Worm (Caenorhabditis elegans) whole organism, L1 larva: Measurements from ENCODE around the gene spp-30.

Experiments used
- C16A3.4 ChIP-seq: fragments of 150-350 bp; optimal IDR thresholded peaks from 2 replicates; lab custom pipeline; 2014; ENCODE audit warnings: missing biosample characterization, missing genetic modification characterization
- F16B12.6 ChIP-seq: fragments of 150-350 bp; optimal IDR thresholded peaks from 2 replicates; lab custom pipeline; 2014; ENCODE audit warnings: missing biosample characterization, missing genetic modification characterization
- Y116A8C.19 ChIP-seq: sonication (generic microtip); optimal IDR thresholded peaks from 2 replicates; lab custom pipeline; 2016; ENCODE audit warnings: missing compliant biosample characterization, missing genetic modification characterization, borderline replicate concordance
- alr-1 ChIP-seq: fragments of 200-800 bp; sonication (Bioruptor generic); optimal IDR thresholded peaks from 2 replicates; lab custom pipeline; 2018; ENCODE audit warnings: borderline replicate concordance, mild to moderate bottlenecking, missing genetic modification characterization, missing compliant biosample characterization
- aly-2 ChIP-seq: fragments of 150-350 bp; optimal IDR thresholded peaks from 2 replicates; lab custom pipeline; 2014; ENCODE audit warnings: missing biosample characterization, missing genetic modification characterization
- ama-1 ChIP-seq: fragments of 150-350 bp; optimal IDR thresholded peaks from 2 replicates; lab custom pipeline; 2014
- blmp-1 ChIP-seq: fragments of 150-350 bp; optimal IDR thresholded peaks from 2 replicates; lab custom pipeline; 2014; ENCODE audit warnings: missing biosample characterization, missing genetic modification characterization
- ceh-82 ChIP-seq, 3 experiments: fragments of 150-350 bp in 1 of 3; sonication (generic microtip) in 2 of 3; optimal IDR thresholded peaks; 2 replicates each; lab custom pipeline; 2014 to 2017; ENCODE audit warnings: missing biosample characterization in 3 of 3, missing genetic modification characterization in 3 of 3
- ceh-88 ChIP-seq: fragments of 200-800 bp; sonication (Bioruptor generic); IDR thresholded peaks from 2 replicates; pipeline ENCODE4 v1.3.6; 2022; ENCODE audit warnings: missing genetic modification characterization, missing compliant biosample characterization
- dpl-1 ChIP-seq, 3 experiments: fragments of 150-350 bp in 2 of 3; sonication (generic microtip) in 1 of 3; optimal IDR thresholded peaks; 2 replicates each; lab custom pipeline; 2014 to 2017; ENCODE audit warnings: missing biosample characterization in 3 of 3, missing genetic modification characterization in 3 of 3, missing genetic modification reagents in 3 of 3
- dsc-1 ChIP-seq: sonication (generic microtip); optimal IDR thresholded peaks from 2 replicates; lab custom pipeline; 2016; ENCODE audit warnings: mild to moderate bottlenecking, missing genetic modification characterization, missing compliant biosample characterization
- efl-1 ChIP-seq, 4 experiments: fragments of 150-350 bp; optimal IDR thresholded peaks in 3 of 4; peaks in 1 of 4; 1 replicate in 1 of 4; 2 replicates in 3 of 4; lab custom pipeline; 2014; ENCODE audit warnings: missing biosample characterization in 2 of 4, missing genetic modification characterization in 2 of 4, missing genetic modification reagents in 2 of 4
- efl-3 ChIP-seq: fragments of 200-800 bp; sonication (Bioruptor generic); optimal IDR thresholded peaks from 2 replicates; lab custom pipeline; 2018; ENCODE audit warnings: mild to moderate bottlenecking, missing genetic modification characterization, missing compliant biosample characterization
- egl-13 ChIP-seq: sonication (generic microtip); optimal IDR thresholded peaks from 2 replicates; lab custom pipeline; 2016; ENCODE audit warnings: missing genotype, missing genetic modification reagents, missing genetic modification characterization, missing compliant biosample characterization
- egl-27 ChIP-seq, 2 experiments: fragments of 150-350 bp in 1 of 2; sonication (generic microtip); optimal IDR thresholded peaks; 3 replicates each; lab custom pipeline; 2017 to 2018; ENCODE audit warnings: missing biosample characterization in 2 of 2, missing genetic modification characterization in 2 of 2, missing genetic modification reagents in 2 of 2
- elt-2 ChIP-seq: sonication (generic microtip); optimal IDR thresholded peaks from 2 replicates; lab custom pipeline; 2016; ENCODE audit warnings: missing genetic modification characterization, mild to moderate bottlenecking, inconsistent platforms, missing compliant biosample characterization, missing genetic modification reagents
- fkh-4 ChIP-seq: sonication (generic microtip); optimal IDR thresholded peaks from 2 replicates; lab custom pipeline; 2016; ENCODE audit warnings: missing compliant biosample characterization, missing genetic modification characterization, borderline replicate concordance
- grh-1 ChIP-seq: fragments of 200-800 bp; sonication (Bioruptor generic); IDR thresholded peaks from 2 replicates; pipeline ENCODE4 v1.3.6; 2022; ENCODE audit warnings: missing genetic modification reagents, missing genetic modification characterization, missing compliant biosample characterization
- hlh-17 ChIP-seq: fragments of 200-800 bp; sonication (Bioruptor generic); optimal IDR thresholded peaks from 2 replicates; lab custom pipeline; 2018; ENCODE audit warnings: missing genetic modification characterization, mild to moderate bottlenecking, missing compliant biosample characterization, moderate library complexity, borderline replicate concordance
- hlh-4 ChIP-seq: sonication (generic microtip); optimal IDR thresholded peaks from 2 replicates; lab custom pipeline; 2016; ENCODE audit warnings: mild to moderate bottlenecking, missing genetic modification characterization, missing compliant biosample characterization
- hpl-2 ChIP-seq: fragments of 150-350 bp; optimal IDR thresholded peaks from 2 replicates; lab custom pipeline; 2014; ENCODE audit warnings: missing biosample characterization, missing genetic modification reagents, missing genetic modification characterization
- irx-1 ChIP-seq: sonication (generic microtip); optimal IDR thresholded peaks from 2 replicates; lab custom pipeline; 2016; ENCODE audit warnings: missing genetic modification characterization, missing compliant biosample characterization
- lin-14 ChIP-seq: fragments of 200-800 bp; sonication (Bioruptor generic); optimal IDR thresholded peaks from 2 replicates; lab custom pipeline; 2018; ENCODE audit warnings: mild to moderate bottlenecking, missing genetic modification characterization, moderate library complexity, missing compliant biosample characterization
- lin-15B ChIP-seq: fragments of 150-350 bp; sonication (generic microtip); optimal IDR thresholded peaks from 3 replicates; lab custom pipeline; 2014; ENCODE audit warnings: missing biosample characterization, missing genetic modification characterization
- lin-35 ChIP-seq, 2 experiments: fragments of 150-350 bp; optimal IDR thresholded peaks; 2 replicates each; lab custom pipeline; 2014; ENCODE audit warnings: missing biosample characterization in 2 of 2, missing genetic modification characterization in 2 of 2, missing genetic modification reagents in 2 of 2
- lin-39 ChIP-seq: fragments of 150-350 bp; optimal IDR thresholded peaks from 2 replicates; lab custom pipeline; 2014; ENCODE audit warnings: missing biosample characterization, missing genetic modification reagents, missing genetic modification characterization
- lir-3 ChIP-seq: sonication (generic microtip); optimal IDR thresholded peaks from 2 replicates; lab custom pipeline; 2016; ENCODE audit warnings: mild to moderate bottlenecking, missing genetic modification characterization, moderate library complexity, missing compliant biosample characterization; ENCODE audit not compliant: poor library complexity
- lsy-2 ChIP-seq, 2 experiments: fragments of 150-350 bp; optimal IDR thresholded peaks; 2 replicates each; lab custom pipeline; 2014; ENCODE audit warnings: missing biosample characterization in 2 of 2, missing genetic modification characterization in 2 of 2
- mab-9 ChIP-seq: fragments of 200-800 bp; sonication (Bioruptor generic); IDR thresholded peaks from 2 replicates; pipeline ENCODE4 v1.3.6; 2022; ENCODE audit warnings: missing genetic modification reagents, missing genetic modification characterization, missing compliant biosample characterization
- mep-1 ChIP-seq: fragments of 150-350 bp; optimal IDR thresholded peaks from 2 replicates; lab custom pipeline; 2014; ENCODE audit warnings: missing biosample characterization, missing genetic modification characterization
- nhr-11 ChIP-seq: fragments of 150-350 bp; optimal IDR thresholded peaks from 2 replicates; lab custom pipeline; 2014; ENCODE audit warnings: missing biosample characterization, missing genetic modification characterization
- nhr-47 ChIP-seq: sonication (generic microtip); optimal IDR thresholded peaks from 2 replicates; lab custom pipeline; 2016; ENCODE audit warnings: mild to moderate bottlenecking, missing genetic modification characterization, moderate library complexity, missing compliant biosample characterization
- nhr-71 ChIP-seq: sonication (generic microtip); optimal IDR thresholded peaks from 2 replicates; lab custom pipeline; 2016; ENCODE audit warnings: mild to moderate bottlenecking, missing genetic modification characterization, moderate library complexity, missing compliant biosample characterization
- nhr-90 ChIP-seq: sonication (generic microtip); optimal IDR thresholded peaks from 2 replicates; lab custom pipeline; 2016; ENCODE audit warnings: mild to moderate bottlenecking, missing genetic modification characterization, missing compliant biosample characterization; ENCODE audit not compliant: poor library complexity
- pax-3 ChIP-seq: fragments of 200-800 bp; sonication (Bioruptor generic); optimal IDR thresholded peaks from 2 replicates; lab custom pipeline; 2018; ENCODE audit warnings: mild to moderate bottlenecking, missing genetic modification characterization, moderate library complexity, missing compliant biosample characterization
- skn-1 ChIP-seq: fragments of 150-350 bp; optimal IDR thresholded peaks from 2 replicates; lab custom pipeline; 2014; ENCODE audit warnings: missing biosample characterization, missing genetic modification characterization
- snu-23 ChIP-seq: sonication (generic microtip); optimal IDR thresholded peaks from 2 replicates; lab custom pipeline; 2016; ENCODE audit warnings: missing genetic modification characterization, missing compliant biosample characterization
- sox-4 ChIP-seq: sonication (generic microtip); optimal IDR thresholded peaks from 2 replicates; lab custom pipeline; 2016; ENCODE audit warnings: missing genetic modification characterization, missing compliant biosample characterization
- sup-37 ChIP-seq: fragments of 200-800 bp; sonication (Bioruptor generic); optimal IDR thresholded peaks from 2 replicates; lab custom pipeline; 2018; ENCODE audit warnings: mild to moderate bottlenecking, missing genetic modification characterization, missing compliant biosample characterization
- swsn-7 ChIP-seq: sonication (generic microtip); optimal IDR thresholded peaks from 2 replicates; lab custom pipeline; 2016; ENCODE audit warnings: missing genetic modification characterization, missing compliant biosample characterization
- tlp-1 ChIP-seq: fragments of 150-350 bp; optimal IDR thresholded peaks from 2 replicates; lab custom pipeline; 2014; ENCODE audit warnings: missing biosample characterization, missing genetic modification characterization
- unc-130 ChIP-seq: fragments of 150-350 bp; optimal IDR thresholded peaks from 2 replicates; lab custom pipeline; 2017; ENCODE audit warnings: missing biosample characterization, missing genetic modification characterization, inconsistent platforms
- unc-62 ChIP-seq: fragments of 150-350 bp; optimal IDR thresholded peaks from 2 replicates; lab custom pipeline; 2014; ENCODE audit warnings: missing biosample characterization, missing genetic modification reagents, missing genetic modification characterization
- unc-86 ChIP-seq: sonication (generic microtip); optimal IDR thresholded peaks from 2 replicates; lab custom pipeline; 2016; ENCODE audit warnings: missing genetic modification characterization, missing compliant biosample characterization
- unc-98 ChIP-seq: fragments of 200-800 bp; sonication (Bioruptor generic); IDR thresholded peaks from 2 replicates; pipeline ENCODE4 v1.3.6; 2022; ENCODE audit warnings: missing genetic modification characterization, missing compliant biosample characterization
- vab-15 ChIP-seq: sonication (generic microtip); optimal IDR thresholded peaks from 2 replicates; lab custom pipeline; 2017; ENCODE audit warnings: missing genotype, mild to moderate bottlenecking, missing genetic modification characterization, missing compliant biosample characterization
- zag-1 ChIP-seq: fragments of 150-350 bp; optimal IDR thresholded peaks from 2 replicates; lab custom pipeline; 2014; ENCODE audit warnings: missing biosample characterization, missing genetic modification characterization

Gene spp-30

ce11 chrX:11645517-11645916 lies 17.0 kb upstream of the spp-30 start (continued):
- no peak for TF ChIP-seq fkh-4 (tag; lab: Kevin White, UChicago)
- TF ChIP-seq F16B12.6 (tag; lab: Kevin White, UChicago), result no peak
- no peak for TF ChIP-seq vab-15 (tag; lab: Kevin White, UChicago)
- TF ChIP-seq nhr-47 (tag; lab: Kevin White, UChicago), result peak; percentile 35
- TF ChIP-seq nhr-11 (tag; lab: Kevin White, UChicago), result no peak
- TF ChIP-seq C16A3.4 (tag; lab: Kevin White, UChicago), result peak; percentile 25
- no peak for TF ChIP-seq zag-1 (tag; lab: Kevin White, UChicago)
- peak; percentile 21 for TF ChIP-seq swsn-7 (tag; lab: Kevin White, UChicago)
- TF ChIP-seq egl-27 (tag; optimal IDR thresholded peaks at IDR 0.05; lab: Kevin White, UChicago), result no peak
- no peak for TF ChIP-seq ceh-88
- peak; percentile 5 for TF ChIP-seq lin-14 (GFP tag; lab: Kevin White, UChicago)
- TF ChIP-seq skn-1, result peak; percentile 20
- TF ChIP-seq hlh-17 (GFP tag; lab: Kevin White, UChicago), result no peak
- TF ChIP-seq lin-15B, result no peak
- no peak for TF ChIP-seq irx-1
- TF ChIP-seq unc-130 (tag; lab: Kevin White, UChicago), result no peak
- TF ChIP-seq unc-98, result no peak
- TF ChIP-seq lir-3 (tag; lab: Kevin White, UChicago), result no peak
- TF ChIP-seq lin-39 (tag; lab: Kevin White, UChicago), result no peak
- no peak for TF ChIP-seq lin-35 (GFP tag; optimal IDR thresholded peaks at IDR 0.05; lab: Kevin White, UChicago)
- no peak for TF ChIP-seq unc-86 (tag; lab: Kevin White, UChicago)
- peak; percentile 49 for TF ChIP-seq snu-23 (GFP tag; lab: Kevin White, UChicago)
- peak; percentile 62 for TF ChIP-seq nhr-71 (tag; lab: Kevin White, UChicago)
- no peak for TF ChIP-seq alr-1 (tag; lab: Kevin White, UChicago)
- no peak for TF ChIP-seq efl-1 (optimal IDR thresholded peaks at IDR 0.05; lab: Kevin White, UChicago)
- TF ChIP-seq efl-1 (GFP tag; optimal IDR thresholded peaks at IDR 0.05 in 1 of 2; lab: Kevin White, UChicago), result no peak
- no peak for TF ChIP-seq ama-1
- peak; percentile 36 for TF ChIP-seq mep-1 (tag; lab: Kevin White, UChicago)
- no peak for TF ChIP-seq aly-2 (tag; lab: Kevin White, UChicago)
- no peak for TF ChIP-seq egl-13 (tag; lab: Kevin White, UChicago)
- TF ChIP-seq ceh-82 (tag; optimal IDR thresholded peaks at IDR 0.05; lab: Kevin White, UChicago), result no peak
- no peak for TF ChIP-seq pax-3
- no peak for TF ChIP-seq sox-4
- no peak for TF ChIP-seq tlp-1
- TF ChIP-seq elt-2 (tag; lab: Kevin White, UChicago), result peak; percentile 27
- no peak for TF ChIP-seq dsc-1 (tag; lab: Kevin White, UChicago)
- no peak for TF ChIP-seq efl-3 (GFP tag; lab: Kevin White, UChicago)
- no peak for TF ChIP-seq Y116A8C.19 (tag; lab: Kevin White, UChicago)
- no peak for TF ChIP-seq hpl-2 (GFP tag; lab: Kevin White, UChicago)
- TF ChIP-seq grh-1 (GFP tag; lab: Robert Waterston, UW), result no peak
- TF ChIP-seq sup-37 (GFP tag; lab: Kevin White, UChicago), result no peak
- peak in 1 of 2 experiments; percentile 2 for TF ChIP-seq lsy-2 (tag; optimal IDR thresholded peaks at IDR 0.05; lab: Kevin White, UChicago)
- no peak for TF ChIP-seq dpl-1 (GFP tag; optimal IDR thresholded peaks at IDR 0.05; lab: Kevin White, UChicago)
- peak; percentile 58 for TF ChIP-seq nhr-90 (tag; lab: Kevin White, UChicago)
- TF ChIP-seq hlh-4 (tag; lab: Kevin White, UChicago), result no peak
- TF ChIP-seq unc-62, result no peak
- peak; percentile 23 for TF ChIP-seq blmp-1 (tag; lab: Kevin White, UChicago)
- no peak for TF ChIP-seq mab-9 (GFP tag; lab: Robert Waterston, UW)
